Fruit fly (Drosophila melanogaster) whole organism, pupa: Measurements from ENCODE around the gene CG34268.

Experiments used
- CG10348 ChIP-seq: fragments of 200-800 bp; sonication (Bioruptor generic); IDR thresholded peaks from 2 replicates; pipeline ENCODE4 v1.3.6; 2022; ENCODE audit warnings: missing biosample characterization, missing genetic modification characterization
- CG12605 ChIP-seq: fragments of 200-800 bp; sonication (Bioruptor generic); IDR thresholded peaks from 2 replicates; pipeline ENCODE4 v1.3.6; 2022; ENCODE audit warnings: missing biosample characterization, missing genetic modification characterization
- CG13204 ChIP-seq: fragments of 200-800 bp; sonication (Bioruptor generic); optimal IDR thresholded peaks from 2 replicates; lab custom pipeline; 2018; ENCODE audit warnings: missing biosample characterization, mild to moderate bottlenecking, missing genetic modification characterization, moderate library complexity
- CG14655 ChIP-seq: fragments of 200-800 bp; sonication (Bioruptor generic); optimal IDR thresholded peaks from 3 replicates; lab custom pipeline; 2017; ENCODE audit warnings: mild to moderate bottlenecking, missing biosample characterization, missing genetic modification reagents, missing genetic modification characterization
- CG15710 ChIP-seq: fragments of 200-800 bp; sonication (Bioruptor generic); optimal IDR thresholded peaks from 2 replicates; lab custom pipeline; 2018; ENCODE audit warnings: missing biosample characterization, mild to moderate bottlenecking, missing genetic modification characterization, moderate library complexity
- CG17806 ChIP-seq: fragments of 200-800 bp; sonication (Bioruptor generic); optimal IDR thresholded peaks from 2 replicates; lab custom pipeline; 2018; ENCODE audit warnings: missing biosample characterization, mild to moderate bottlenecking, missing genetic modification characterization, moderate library complexity
- CG32121 ChIP-seq: fragments of 200-800 bp; sonication (Bioruptor generic); IDR thresholded peaks from 2 replicates; pipeline ENCODE4 v1.3.6; 2022; ENCODE audit warnings: missing biosample characterization, missing genetic modification characterization
- CG34367 ChIP-seq: fragments of 200-800 bp; sonication (Bioruptor generic); optimal IDR thresholded peaks from 2 replicates; lab custom pipeline; 2018; ENCODE audit warnings: missing biosample characterization, mild to moderate bottlenecking, missing genetic modification characterization
- CG8301 ChIP-seq: fragments of 200-800 bp; sonication (Bioruptor generic); optimal IDR thresholded peaks from 2 replicates; lab custom pipeline; 2018; ENCODE audit warnings: missing biosample characterization, mild to moderate bottlenecking, missing genetic modification characterization
- D1 ChIP-seq: fragments of 200-800 bp; sonication (Bioruptor generic); optimal IDR thresholded peaks from 2 replicates; lab custom pipeline; 2018; ENCODE audit warnings: missing biosample characterization, mild to moderate bottlenecking, missing genetic modification characterization, moderate library complexity
- EcR ChIP-seq: fragments of 200-800 bp; sonication (Bioruptor generic); optimal IDR thresholded peaks from 3 replicates; lab custom pipeline; 2019; ENCODE audit warnings: missing biosample characterization, missing genetic modification characterization, mild to moderate bottlenecking, moderate library complexity, missing genetic modification reagents
- Pif1B ChIP-seq: fragments of 200-800 bp; sonication (Bioruptor generic); optimal IDR thresholded peaks from 3 replicates; lab custom pipeline; 2016; ENCODE audit warnings: missing biosample characterization, missing genetic modification characterization
- fd96Ca ChIP-seq: fragments of 200-800 bp; sonication (Bioruptor generic); IDR thresholded peaks from 3 replicates; pipeline ENCODE4 v1.3.6; 2022; ENCODE audit warnings: missing biosample characterization, missing genetic modification characterization
- gl ChIP-seq: fragments of 200-800 bp; sonication (Bioruptor generic); optimal IDR thresholded peaks from 2 replicates; lab custom pipeline; 2018; ENCODE audit warnings: missing biosample characterization, mild to moderate bottlenecking, missing genetic modification characterization

dm6 chr3L:533807-534206 lies 33.0 kb downstream of the CG34268 start:
- TF ChIP-seq fd96Ca (GFP tag; lab: Robert Waterston, UW) = peak; percentile 59; the same call in 2 of the 3 replicates
- TF ChIP-seq CG32121 = peak; percentile 12; the same call in 1 of the 2 replicates
- TF ChIP-seq CG10348 = no peak
- no peak for TF ChIP-seq CG13204 (GFP tag; lab: Kevin White, UChicago)
- no peak for TF ChIP-seq D1 (tag; lab: Kevin White, UChicago)
- no peak for TF ChIP-seq EcR (GFP tag; lab: Kevin White, UChicago)
- peak; percentile 39 for TF ChIP-seq CG14655 (GFP tag; lab: Kevin White, UChicago)
- TF ChIP-seq CG15710 = no peak
- no peak for TF ChIP-seq CG12605 (GFP tag; lab: Robert Waterston, UW)
- no peak for TF ChIP-seq Pif1B
- peak; percentile 22 for TF ChIP-seq CG8301 (tag; lab: Kevin White, UChicago)
- TF ChIP-seq gl (tag; lab: Kevin White, UChicago) = no peak
- TF ChIP-seq CG34367 (tag; lab: Kevin White, UChicago) = no peak
- TF ChIP-seq CG17806 (tag; lab: Kevin White, UChicago) = no peak
